Fruit fly (Drosophila melanogaster): Measurements from ENCODE around the gene Brd7-9.

Brd7-9 gene

dm6 chr2L:7813357-7813756 is 30.7 kb downstream of the Brd7-9 start (continued):
- peak; percentile 38 for TF ChIP-seq CG10654 (GFP tag; optimal IDR thresholded peaks at IDR 0.05)
- TF ChIP-seq Oli (tag; optimal IDR thresholded peaks at IDR 0.05), result no peak
- peak; percentile 26 for TF ChIP-seq wek (GFP tag; optimal IDR thresholded peaks at IDR 0.05)
- TF ChIP-seq wdn (GFP tag; IDR thresholded peaks at IDR 0.05), result peak; percentile 37; the same call in 1 of the 2 replicates
- no peak for TF ChIP-seq Abd-B (GFP tag; optimal IDR thresholded peaks at IDR 0.05)
- TF ChIP-seq h (optimal IDR thresholded peaks at IDR 0.05), result no peak
- no peak for TF ChIP-seq bbx (GFP tag; IDR thresholded peaks at IDR 0.05; ENCODE audit: partially characterized antibody)
- TF ChIP-seq dysf (GFP tag; IDR thresholded peaks at IDR 0.05), result peak; percentile 46; the same call in 2 of the 3 replicates
- no peak for TF ChIP-seq repo (GFP tag; optimal IDR thresholded peaks at IDR 0.05)
- no peak for TF ChIP-seq CG17912 (GFP tag; optimal IDR thresholded peaks at IDR 0.05)
- no peak for TF ChIP-seq Oaz (GFP tag; IDR thresholded peaks at IDR 0.05)
- no peak for TF ChIP-seq trem (tag; optimal IDR thresholded peaks at IDR 0.05)
- TF ChIP-seq CG13894 (tag; optimal IDR thresholded peaks at IDR 0.05), result peak; percentile 87
- TF ChIP-seq gcm (GFP tag; optimal IDR thresholded peaks at IDR 0.05), result no peak
- TF ChIP-seq CG6765 (GFP tag; optimal IDR thresholded peaks at IDR 0.05), result peak; percentile 73
- peak; percentile 56; the same call in 1 of the 2 replicates for TF ChIP-seq seq (GFP tag; IDR thresholded peaks at IDR 0.05)
- no peak for TF ChIP-seq ro (GFP tag; IDR thresholded peaks at IDR 0.05)
- no peak for TF ChIP-seq CG15073 (GFP tag; optimal IDR thresholded peaks at IDR 0.05)
- TF ChIP-seq CG9876 (GFP tag; optimal IDR thresholded peaks at IDR 0.05), result no peak
- TF ChIP-seq CG15514 (GFP tag; optimal IDR thresholded peaks at IDR 0.05), result peak; percentile 53
- peak; percentile 31 for TF ChIP-seq dm (GFP tag; optimal IDR thresholded peaks at IDR 0.05)
- TF ChIP-seq CG1832 (GFP tag; optimal IDR thresholded peaks at IDR 0.05), result no peak
- no peak for TF ChIP-seq CG11085 (GFP tag; IDR thresholded peaks at IDR 0.05)
- peak; percentile 33 for TF ChIP-seq Lhr (GFP tag; optimal IDR thresholded peaks at IDR 0.05)
- TF ChIP-seq pum (GFP tag; optimal IDR thresholded peaks at IDR 0.05), result no peak
- TF ChIP-seq lbe (GFP tag; optimal IDR thresholded peaks at IDR 0.05), result no peak
- TF ChIP-seq sd (tag; optimal IDR thresholded peaks at IDR 0.05), result peak; percentile 37
- no peak for TF ChIP-seq peb (GFP tag; IDR thresholded peaks at IDR 0.05)
- TF ChIP-seq CG43689 (GFP tag; IDR thresholded peaks at IDR 0.05), result no peak
- TF ChIP-seq CG33213 (GFP tag; optimal IDR thresholded peaks at IDR 0.05), result peak; percentile 69
- TF ChIP-seq Kr (GFP tag; optimal IDR thresholded peaks at IDR 0.05), result no peak
- peak; percentile 1 for TF ChIP-seq mam (GFP tag; optimal IDR thresholded peaks at IDR 0.05)
- TF ChIP-seq rib (GFP tag; IDR thresholded peaks at IDR 0.05), result peak; percentile 63; the same call in 1 of the 2 replicates
- TF ChIP-seq CG6254 (GFP tag; optimal IDR thresholded peaks at IDR 0.05), result peak; percentile 69
- TF ChIP-seq chn (GFP tag; optimal IDR thresholded peaks at IDR 0.05), result no peak
- TF ChIP-seq CG4282 (GFP tag; optimal IDR thresholded peaks at IDR 0.05), result peak; percentile 1
- no peak for TF ChIP-seq Dll (GFP tag; IDR thresholded peaks at IDR 0.05; ENCODE audit: partially characterized antibody)
- peak; percentile 7 for TF ChIP-seq bcd (GFP tag; optimal IDR thresholded peaks at IDR 0.05)
- TF ChIP-seq hkb (optimal IDR thresholded peaks at IDR 0.05), result no peak
- no peak for TF ChIP-seq hkb (GFP tag; IDR thresholded peaks at IDR 0.05)
- no peak for TF ChIP-seq klu (GFP tag; IDR thresholded peaks at IDR 0.05)
- peak; percentile 42 for TF ChIP-seq CG8281 (tag; optimal IDR thresholded peaks at IDR 0.05)
- no peak for TF ChIP-seq CG31224 (GFP tag; IDR thresholded peaks at IDR 0.05)
- TF ChIP-seq CG13624 (GFP tag; optimal IDR thresholded peaks at IDR 0.05), result peak; percentile 61
- no peak for TF ChIP-seq gfzf (GFP tag; optimal IDR thresholded peaks at IDR 0.05)
- TF ChIP-seq Pdp1 (GFP tag; optimal IDR thresholded peaks at IDR 0.05), result peak in 1 of 2 experiments; percentile 21
- no peak for TF ChIP-seq Xbp1 (GFP tag; optimal IDR thresholded peaks at IDR 0.05)
- no peak for TF ChIP-seq slp2 (GFP tag; optimal IDR thresholded peaks at IDR 0.05)
- TF ChIP-seq CG9215 (GFP tag; IDR thresholded peaks at IDR 0.05), result peak; percentile 28; the same call in 1 of the 2 replicates
- no peak for TF ChIP-seq CG30020 (tag; optimal IDR thresholded peaks at IDR 0.05)
- no peak for TF ChIP-seq tna (GFP tag; IDR thresholded peaks at IDR 0.05; ENCODE audit: partially characterized antibody)
- TF ChIP-seq BEAF-32 (GFP tag; optimal IDR thresholded peaks at IDR 0.05), result no peak
